Worm (Caenorhabditis elegans): ENCODE data around the gene F44F4.3.

Gene F44F4.3

DNA sequence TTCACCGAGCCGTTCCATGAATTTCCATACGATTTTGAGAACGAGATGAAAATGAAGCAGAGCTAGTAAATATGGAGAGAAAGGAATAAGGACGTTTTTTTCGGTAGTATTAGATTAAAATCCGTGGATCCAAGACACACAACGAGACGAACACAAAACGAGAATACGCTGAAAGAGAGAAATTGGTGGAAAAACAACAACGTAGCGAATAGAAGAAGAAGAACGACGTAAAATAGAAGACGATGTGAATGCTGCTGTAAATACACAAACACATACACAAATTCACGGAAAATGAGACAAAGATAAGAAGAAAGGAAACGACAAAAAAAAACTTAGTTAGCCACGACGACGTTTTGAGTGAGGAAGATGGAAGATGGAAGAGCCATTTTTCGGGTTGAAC lies 51.0 kb downstream of the F44F4.3 start:
- TF ChIP-seq flt-1 (GFP tag; IDR thresholded peaks at IDR 0.05) (no peak), ama-1 (optimal IDR thresholded peaks at IDR 0.05) (no peak), tbx-11 (GFP tag; IDR thresholded peaks at IDR 0.05) (no peak), hnd-1 (tag; optimal IDR thresholded peaks at IDR 0.05) (no peak), sea-1 (GFP tag; conservative IDR thresholded peaks at IDR 0.05) (no peak), hmg-4 (GFP tag; optimal IDR thresholded peaks at IDR 0.05) (no peak), scrt-1 (GFP tag; IDR thresholded peaks at IDR 0.05) (no peak), aly-1 (tag; optimal IDR thresholded peaks at IDR 0.05) (no peak), F13C5.2 (tag; optimal IDR thresholded peaks at IDR 0.05) (no peak), hmbx-1 (tag; optimal IDR thresholded peaks at IDR 0.05) (no peak), ets-7 (tag; optimal IDR thresholded peaks at IDR 0.05) (no peak), ceh-13 (GFP tag; optimal IDR thresholded peaks at IDR 0.05) (no peak), B0310.2 (tag; optimal IDR thresholded peaks at IDR 0.05) (no peak), ceh-36 (tag; optimal IDR thresholded peaks at IDR 0.05) (no peak), pes-1 (GFP tag; IDR thresholded peaks at IDR 0.05) (no peak), tbx-37 (GFP tag; conservative IDR thresholded peaks at IDR 0.05) (no peak), tra-4 (tag; optimal IDR thresholded peaks at IDR 0.05) (no peak)

Data from whole organism, early embryonic.